Fruit fly (Drosophila melanogaster) whole organism, prepupa: ENCODE measurements around the gene Eip78C.
A peak's percentile ranks its signal among the peaks of the same experiment; 100 is the strongest.

ENCODE experiments used
- CG11902 ChIP-seq: fragments of 200-800 bp; sonication (Bioruptor generic); optimal IDR thresholded peaks from 3 replicates; lab custom pipeline; 2016; ENCODE audit warnings: missing biosample characterization, missing genetic modification characterization
- CG16779 ChIP-seq: fragments of 200-800 bp; sonication (Bioruptor generic); optimal IDR thresholded peaks from 3 replicates; lab custom pipeline; 2017; ENCODE audit warnings: missing biosample characterization, mild to moderate bottlenecking, missing genetic modification characterization
- CG9139 ChIP-seq: fragments of 200-800 bp; sonication (Bioruptor generic); optimal IDR thresholded peaks from 3 replicates; lab custom pipeline; 2017; ENCODE audit warnings: missing biosample characterization, mild to moderate bottlenecking, missing genetic modification characterization
- Eip78C ChIP-seq: fragments of 200-800 bp; sonication (Bioruptor generic); peaks from one replicate; lab custom pipeline; 2016; ENCODE audit warnings: missing biosample characterization, missing genetic modification characterization
- Hr39 ChIP-seq: fragments of 200-800 bp; sonication (Bioruptor generic); optimal IDR thresholded peaks from 2 replicates; lab custom pipeline; 2016; ENCODE audit warnings: missing biosample characterization, missing genetic modification characterization
- dac ChIP-seq: fragments of 200-800 bp; sonication (Bioruptor generic); optimal IDR thresholded peaks from 2 replicates; lab custom pipeline; 2017; ENCODE audit warnings: missing biosample characterization, mild to moderate bottlenecking, missing genetic modification characterization
- pdm3 ChIP-seq: fragments of 200-800 bp; sonication (Bioruptor generic); optimal IDR thresholded peaks from 3 replicates; lab custom pipeline; 2016; ENCODE audit warnings: missing biosample characterization, missing genetic modification characterization

DNA sequence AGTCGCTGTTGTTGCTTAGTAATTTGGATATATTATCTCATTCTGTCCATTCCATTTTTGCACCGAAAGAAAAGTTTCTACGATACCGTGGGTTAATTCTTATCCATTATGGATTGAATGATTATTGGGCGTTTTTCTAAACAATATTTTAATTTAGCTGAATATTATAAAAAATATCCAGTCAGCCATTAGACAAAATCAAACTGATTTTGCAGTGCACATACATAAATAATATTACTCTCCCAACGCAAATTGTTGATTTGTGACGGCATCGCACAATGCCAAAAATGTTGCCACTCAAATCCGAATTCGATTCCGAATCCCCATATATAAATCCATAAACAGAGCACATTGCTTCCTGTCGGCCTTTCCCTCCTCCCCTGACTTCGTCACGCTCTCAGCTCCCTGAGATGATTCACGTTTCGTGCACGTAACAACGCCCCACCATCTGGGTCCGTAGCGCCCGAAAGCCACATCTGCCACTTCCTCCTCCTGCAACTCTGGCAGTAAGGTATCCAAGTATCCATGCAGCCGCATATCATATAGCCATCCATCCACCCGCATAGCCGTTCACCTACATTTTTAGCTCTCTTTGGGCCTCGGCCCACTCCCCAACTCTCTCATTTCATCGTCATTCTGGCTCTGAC lies 49.4 kb upstream of the Eip78C start:
- no peak for TF ChIP-seq CG9139 (GFP tag; lab: Kevin White, UChicago)
- TF ChIP-seq dac, result no peak
- TF ChIP-seq Hr39, result peak; percentile 64
- no peak for TF ChIP-seq CG16779
- peak; percentile 86 for TF ChIP-seq Eip78C (GFP tag; lab: Kevin White, UChicago)
- peak; percentile 70 for TF ChIP-seq pdm3 (GFP tag; lab: Kevin White, UChicago)
- TF ChIP-seq CG11902 (GFP tag; lab: Kevin White, UChicago), result no peak
